Worm (Caenorhabditis elegans) whole organism, mixed stage, embryonic: ENCODE measurements around the gene semo-1.

Experiments
- M03D4.4 ChIP-seq: sonication (generic microtip); optimal IDR thresholded peaks from 2 replicates; lab custom pipeline; 2017; ENCODE audit warnings: mild to moderate bottlenecking, missing genetic modification characterization, missing compliant biosample characterization
- blmp-1 ChIP-seq: fragments of 150-350 bp; optimal IDR thresholded peaks from 2 replicates; lab custom pipeline; 2014; ENCODE audit warnings: missing biosample characterization, missing genetic modification characterization
- ceh-39 ChIP-seq: fragments of 150-350 bp; optimal IDR thresholded peaks from 2 replicates; lab custom pipeline; 2014; ENCODE audit warnings: missing biosample characterization, missing genetic modification characterization
- ceh-83 ChIP-seq: fragments of 200-800 bp; sonication (Bioruptor generic); optimal IDR thresholded peaks from 2 replicates; lab custom pipeline; 2018; ENCODE audit warnings: mild to moderate bottlenecking, missing genetic modification characterization, missing compliant biosample characterization
- ces-1 ChIP-seq: fragments of 150-350 bp; optimal IDR thresholded peaks from 2 replicates; lab custom pipeline; 2014; ENCODE audit warnings: missing biosample characterization, missing genetic modification reagents, missing genetic modification characterization
- elt-1 ChIP-seq: sonication (generic microtip); optimal IDR thresholded peaks from 2 replicates; lab custom pipeline; 2017; ENCODE audit warnings: missing genetic modification characterization, mild to moderate bottlenecking, missing compliant biosample characterization, antibody characterized with exemption, moderate library complexity, borderline replicate concordance; ENCODE audit not compliant: insufficient read depth
- elt-3 ChIP-seq: fragments of 150-350 bp; optimal IDR thresholded peaks from 2 replicates; lab custom pipeline; 2014; ENCODE audit warnings: missing biosample characterization, missing genetic modification characterization
- hlh-1 ChIP-seq: fragments of 150-350 bp; optimal IDR thresholded peaks from 2 replicates; lab custom pipeline; 2014; ENCODE audit warnings: missing biosample characterization, missing genetic modification reagents, missing genetic modification characterization
- lin-13 ChIP-seq: fragments of 150-350 bp; optimal IDR thresholded peaks from 2 replicates; lab custom pipeline; 2014; ENCODE audit warnings: missing biosample characterization, missing genetic modification characterization
- lin-32 ChIP-seq: fragments of 200-800 bp; sonication (Bioruptor generic); optimal IDR thresholded peaks from 2 replicates; lab custom pipeline; 2018; ENCODE audit warnings: mild to moderate bottlenecking, missing genetic modification characterization, missing compliant biosample characterization
- lsy-2 ChIP-seq: fragments of 150-350 bp; optimal IDR thresholded peaks from 2 replicates; lab custom pipeline; 2014; ENCODE audit warnings: missing biosample characterization, missing genetic modification characterization
- mep-1 ChIP-seq: fragments of 150-350 bp; optimal IDR thresholded peaks from 2 replicates; lab custom pipeline; 2017; ENCODE audit warnings: missing biosample characterization, missing genetic modification reagents, missing genetic modification characterization, inconsistent platforms
- nhr-12 ChIP-seq: fragments of 150-350 bp; optimal IDR thresholded peaks from 2 replicates; lab custom pipeline; 2014; ENCODE audit warnings: missing biosample characterization, missing genetic modification characterization
- nhr-2 ChIP-seq: fragments of 150-350 bp; optimal IDR thresholded peaks from 2 replicates; lab custom pipeline; 2014; ENCODE audit warnings: missing biosample characterization, missing genetic modification characterization
- nhr-237 ChIP-seq: fragments of 150-350 bp; optimal IDR thresholded peaks from 2 replicates; lab custom pipeline; 2014; ENCODE audit warnings: missing biosample characterization, missing genetic modification characterization
- nhr-28 ChIP-seq: fragments of 150-350 bp; optimal IDR thresholded peaks from 2 replicates; lab custom pipeline; 2014; ENCODE audit warnings: missing biosample characterization, missing genetic modification characterization
- nhr-76 ChIP-seq: sonication (generic microtip); optimal IDR thresholded peaks from 2 replicates; lab custom pipeline; 2017; ENCODE audit warnings: missing biosample characterization, missing genetic modification characterization
- pha-4 ChIP-seq: fragments of 150-350 bp; optimal IDR thresholded peaks from 2 replicates; lab custom pipeline; 2018; ENCODE audit warnings: missing biosample characterization, missing genetic modification reagents, missing genetic modification characterization
- sem-2 ChIP-seq: fragments of 200-800 bp; sonication (Bioruptor generic); optimal IDR thresholded peaks from 2 replicates; lab custom pipeline; 2018; ENCODE audit warnings: mild to moderate bottlenecking, missing genetic modification characterization, missing compliant biosample characterization
- snpc-4 ChIP-seq: fragments of 150-350 bp; optimal IDR thresholded peaks from 2 replicates; lab custom pipeline; 2014; ENCODE audit warnings: missing biosample characterization, missing genetic modification characterization
- sptf-1 ChIP-seq: sonication (generic microtip); optimal IDR thresholded peaks from 2 replicates; lab custom pipeline; 2017; ENCODE audit warnings: mild to moderate bottlenecking, missing genetic modification characterization, moderate library complexity, missing compliant biosample characterization
- tbx-8 ChIP-seq: fragments of 200-800 bp; sonication (Bioruptor generic); optimal IDR thresholded peaks from 2 replicates; lab custom pipeline; 2018; ENCODE audit warnings: mild to moderate bottlenecking, missing genetic modification characterization, moderate library complexity, missing compliant biosample characterization
- unc-120 ChIP-seq: sonication (generic microtip); optimal IDR thresholded peaks from 2 replicates; lab custom pipeline; 2017; ENCODE audit warnings: missing genetic modification characterization, missing compliant biosample characterization; ENCODE audit not compliant: poor library complexity, severe bottlenecking
- unc-39 ChIP-seq: fragments of 150-350 bp; optimal IDR thresholded peaks from 2 replicates; lab custom pipeline; 2014; ENCODE audit warnings: missing biosample characterization, missing genetic modification characterization
- unc-62 ChIP-seq: fragments of 150-350 bp; optimal IDR thresholded peaks from 2 replicates; lab custom pipeline; 2014; ENCODE audit warnings: missing biosample characterization, missing genetic modification reagents, missing genetic modification characterization
- zip-8 ChIP-seq: fragments of 150-350 bp; optimal IDR thresholded peaks from 2 replicates; lab custom pipeline; 2014; ENCODE audit warnings: missing biosample characterization, missing genetic modification characterization
- ztf-11 ChIP-seq: fragments of 150-350 bp; optimal IDR thresholded peaks from 2 replicates; lab custom pipeline; 2014; ENCODE audit warnings: missing biosample characterization, missing genetic modification characterization

The semo-1 gene

ce11 chrIV:14086395-14086794 is 35.4 kb downstream of the semo-1 start:
- TF ChIP-seq M03D4.4 (tag; lab: Kevin White, UChicago) (no peak), elt-1 (tag; lab: Kevin White, UChicago) (peak; percentile 77), tbx-8 (no peak)
- TF ChIP-seq, all 35 proteins: peak for 1

ce11 chrIV:14089749-14090148 is 38.7 kb downstream of the semo-1 start:
- TF ChIP-seq ztf-11 (tag; lab: Kevin White, UChicago) (no peak), elt-1 (tag; lab: Kevin White, UChicago) (peak; percentile 59), nhr-2 (peak; percentile 62), unc-62 (GFP tag; lab: Kevin White, UChicago) (peak; percentile 35), lin-32 (GFP tag; lab: Kevin White, UChicago) (no peak), blmp-1 (tag; lab: Kevin White, UChicago) (peak; percentile 90)

ce11 chrIV:14091242-14091641 is 40.2 kb downstream of the semo-1 start, which contains the start of gene noah-2:
Gene noah-2 (plus strand): TSS chrIV:14091254.
- TF ChIP-seq lsy-2 (tag; lab: Kevin White, UChicago) (no peak), unc-120 (tag; lab: Kevin White, UChicago) (no peak), nhr-2 (no peak), sptf-1 (tag; lab: Kevin White, UChicago) (no peak), nhr-28 (tag; lab: Kevin White, UChicago) (no peak), blmp-1 (tag; lab: Kevin White, UChicago) (no peak), mep-1 (no peak), elt-3 (tag; lab: Kevin White, UChicago) (no peak), ceh-83 (GFP tag; lab: Kevin White, UChicago) (no peak), nhr-12 (tag; lab: Kevin White, UChicago) (no peak), ztf-11 (tag; lab: Kevin White, UChicago) (no peak), elt-1 (tag; lab: Kevin White, UChicago) (no peak)

ce11 chrIV:14098540-14099098 is 47.6 kb downstream of the semo-1 start:
- TF ChIP-seq ceh-39 (tag; lab: Kevin White, UChicago) (no peak), unc-120 (tag; lab: Kevin White, UChicago) (no peak), nhr-237 (tag; lab: Kevin White, UChicago) (no peak), sptf-1 (tag; lab: Kevin White, UChicago) (no peak), zip-8 (tag; lab: Kevin White, UChicago) (no peak), nhr-2 (no peak), ztf-11 (tag; lab: Kevin White, UChicago) (no peak), unc-62 (GFP tag; lab: Kevin White, UChicago) (no peak), mep-1 (no peak), sem-2 (GFP tag; lab: Kevin White, UChicago) (no peak), nhr-76 (tag; lab: Kevin White, UChicago) (no peak), snpc-4 (no peak), nhr-12 (tag; lab: Kevin White, UChicago) (no peak), ces-1 (GFP tag; lab: Kevin White, UChicago) (no peak), pha-4 (no peak), lin-13 (tag; lab: Kevin White, UChicago) (no peak)
- TF ChIP-seq, all 35 proteins: peak for 0

- TF ChIP-seq hlh-1 (no peak), ztf-11 (tag; lab: Kevin White, UChicago) (no peak), lsy-2 (tag; lab: Kevin White, UChicago) (no peak)
Observed at ce11 chrIV:14099256-14099655, 48.3 kb downstream of the semo-1 start, which contains the start of gene col-133. Gene col-133 (minus strand): TSS chrIV:14099356.

- TF ChIP-seq nhr-28 (tag; lab: Kevin White, UChicago) (no peak), ceh-39 (tag; lab: Kevin White, UChicago) (no peak), ceh-83 (GFP tag; lab: Kevin White, UChicago) (no peak), unc-39 (tag; lab: Kevin White, UChicago) (no peak), zip-8 (tag; lab: Kevin White, UChicago) (no peak), pha-4 (no peak), mep-1 (no peak)
Observed at ce11 chrIV:14103054-14103453, 52.1 kb downstream of the semo-1 start, which contains the start of gene F52B11.5. Gene F52B11.5 (minus strand): TSS chrIV:14103231.
